Worm (Caenorhabditis elegans) whole organism, mixed stage, embryonic: ENCODE measurements around the gene acr-9.

Experiments
- M03D4.4 ChIP-seq: sonication (generic microtip); optimal IDR thresholded peaks from 2 replicates; lab custom pipeline; 2017; ENCODE audit warnings: mild to moderate bottlenecking, missing genetic modification characterization, missing compliant biosample characterization
- bed-3 ChIP-seq: fragments of 200-800 bp; sonication (Bioruptor generic); optimal IDR thresholded peaks from 3 replicates; lab custom pipeline; 2018; ENCODE audit warnings: mild to moderate bottlenecking, missing genetic modification characterization, moderate library complexity, missing compliant biosample characterization
- blmp-1 ChIP-seq: fragments of 150-350 bp; optimal IDR thresholded peaks from 2 replicates; lab custom pipeline; 2014; ENCODE audit warnings: missing biosample characterization, missing genetic modification characterization
- ceh-39 ChIP-seq: fragments of 150-350 bp; optimal IDR thresholded peaks from 2 replicates; lab custom pipeline; 2014; ENCODE audit warnings: missing biosample characterization, missing genetic modification characterization
- ceh-43 ChIP-seq: fragments of 200-800 bp; sonication (Bioruptor generic); optimal IDR thresholded peaks from 2 replicates; lab custom pipeline; 2018; ENCODE audit warnings: mild to moderate bottlenecking, missing genetic modification characterization, moderate library complexity, missing compliant biosample characterization
- ces-1 ChIP-seq: fragments of 150-350 bp; optimal IDR thresholded peaks from 2 replicates; lab custom pipeline; 2014; ENCODE audit warnings: missing biosample characterization, missing genetic modification reagents, missing genetic modification characterization
- cnd-1 ChIP-seq: fragments of 200-800 bp; sonication (Bioruptor generic); optimal IDR thresholded peaks from 2 replicates; lab custom pipeline; 2018; ENCODE audit warnings: mild to moderate bottlenecking, missing genetic modification characterization, missing compliant biosample characterization
- drap-1 ChIP-seq: fragments of 200-800 bp; sonication (Bioruptor generic); optimal IDR thresholded peaks from 3 replicates; lab custom pipeline; 2018; ENCODE audit warnings: mild to moderate bottlenecking, missing genetic modification characterization, missing compliant biosample characterization
- elt-1 ChIP-seq: sonication (generic microtip); optimal IDR thresholded peaks from 2 replicates; lab custom pipeline; 2017; ENCODE audit warnings: missing genetic modification characterization, mild to moderate bottlenecking, missing compliant biosample characterization, antibody characterized with exemption, moderate library complexity, borderline replicate concordance; ENCODE audit not compliant: insufficient read depth
- elt-3 ChIP-seq: fragments of 150-350 bp; optimal IDR thresholded peaks from 2 replicates; lab custom pipeline; 2014; ENCODE audit warnings: missing biosample characterization, missing genetic modification characterization
- flh-1 ChIP-seq: fragments of 200-800 bp; sonication (Bioruptor generic); optimal IDR thresholded peaks from 2 replicates; lab custom pipeline; 2018; ENCODE audit warnings: mild to moderate bottlenecking, missing genetic modification characterization, moderate library complexity, missing compliant biosample characterization
- ham-2 ChIP-seq: fragments of 200-800 bp; sonication (Bioruptor generic); optimal IDR thresholded peaks from 2 replicates; lab custom pipeline; 2018; ENCODE audit warnings: mild to moderate bottlenecking, missing genetic modification characterization, missing compliant biosample characterization
- hlh-1 ChIP-seq: fragments of 150-350 bp; optimal IDR thresholded peaks from 2 replicates; lab custom pipeline; 2014; ENCODE audit warnings: missing biosample characterization, missing genetic modification reagents, missing genetic modification characterization
- lin-13 ChIP-seq: fragments of 150-350 bp; optimal IDR thresholded peaks from 2 replicates; lab custom pipeline; 2014; ENCODE audit warnings: missing biosample characterization, missing genetic modification characterization
- lin-32 ChIP-seq: fragments of 200-800 bp; sonication (Bioruptor generic); optimal IDR thresholded peaks from 2 replicates; lab custom pipeline; 2018; ENCODE audit warnings: mild to moderate bottlenecking, missing genetic modification characterization, missing compliant biosample characterization
- lsy-2 ChIP-seq: fragments of 150-350 bp; optimal IDR thresholded peaks from 2 replicates; lab custom pipeline; 2014; ENCODE audit warnings: missing biosample characterization, missing genetic modification characterization
- mab-5 ChIP-seq: fragments of 150-350 bp; optimal IDR thresholded peaks from 2 replicates; lab custom pipeline; 2014; ENCODE audit warnings: missing biosample characterization, missing genetic modification characterization
- mep-1 ChIP-seq: fragments of 150-350 bp; optimal IDR thresholded peaks from 2 replicates; lab custom pipeline; 2017; ENCODE audit warnings: missing biosample characterization, missing genetic modification reagents, missing genetic modification characterization, inconsistent platforms
- mls-2 ChIP-seq: sonication (generic microtip); optimal IDR thresholded peaks from 2 replicates; lab custom pipeline; 2016; ENCODE audit warnings: mild to moderate bottlenecking, missing genetic modification characterization, moderate library complexity, missing compliant biosample characterization
- nhr-12 ChIP-seq: fragments of 150-350 bp; optimal IDR thresholded peaks from 2 replicates; lab custom pipeline; 2014; ENCODE audit warnings: missing biosample characterization, missing genetic modification characterization
- nhr-2 ChIP-seq: fragments of 150-350 bp; optimal IDR thresholded peaks from 2 replicates; lab custom pipeline; 2014; ENCODE audit warnings: missing biosample characterization, missing genetic modification characterization
- nhr-237 ChIP-seq: fragments of 150-350 bp; optimal IDR thresholded peaks from 2 replicates; lab custom pipeline; 2014; ENCODE audit warnings: missing biosample characterization, missing genetic modification characterization
- nhr-28 ChIP-seq: fragments of 150-350 bp; optimal IDR thresholded peaks from 2 replicates; lab custom pipeline; 2014; ENCODE audit warnings: missing biosample characterization, missing genetic modification characterization
- nhr-76 ChIP-seq: sonication (generic microtip); optimal IDR thresholded peaks from 2 replicates; lab custom pipeline; 2017; ENCODE audit warnings: missing biosample characterization, missing genetic modification characterization
- pha-4 ChIP-seq: fragments of 150-350 bp; optimal IDR thresholded peaks from 2 replicates; lab custom pipeline; 2018; ENCODE audit warnings: missing biosample characterization, missing genetic modification reagents, missing genetic modification characterization
- sem-2 ChIP-seq: fragments of 200-800 bp; sonication (Bioruptor generic); optimal IDR thresholded peaks from 2 replicates; lab custom pipeline; 2018; ENCODE audit warnings: mild to moderate bottlenecking, missing genetic modification characterization, missing compliant biosample characterization
- snpc-4 ChIP-seq: fragments of 150-350 bp; optimal IDR thresholded peaks from 2 replicates; lab custom pipeline; 2014; ENCODE audit warnings: missing biosample characterization, missing genetic modification characterization
- sptf-1 ChIP-seq: sonication (generic microtip); optimal IDR thresholded peaks from 2 replicates; lab custom pipeline; 2017; ENCODE audit warnings: mild to moderate bottlenecking, missing genetic modification characterization, moderate library complexity, missing compliant biosample characterization
- tbx-8 ChIP-seq: fragments of 200-800 bp; sonication (Bioruptor generic); optimal IDR thresholded peaks from 2 replicates; lab custom pipeline; 2018; ENCODE audit warnings: mild to moderate bottlenecking, missing genetic modification characterization, moderate library complexity, missing compliant biosample characterization
- unc-120 ChIP-seq: sonication (generic microtip); optimal IDR thresholded peaks from 2 replicates; lab custom pipeline; 2017; ENCODE audit warnings: missing genetic modification characterization, missing compliant biosample characterization; ENCODE audit not compliant: poor library complexity, severe bottlenecking
- unc-39 ChIP-seq: fragments of 150-350 bp; optimal IDR thresholded peaks from 2 replicates; lab custom pipeline; 2014; ENCODE audit warnings: missing biosample characterization, missing genetic modification characterization
- unc-62 ChIP-seq: fragments of 150-350 bp; optimal IDR thresholded peaks from 2 replicates; lab custom pipeline; 2014; ENCODE audit warnings: missing biosample characterization, missing genetic modification reagents, missing genetic modification characterization
- zip-8 ChIP-seq: fragments of 150-350 bp; optimal IDR thresholded peaks from 2 replicates; lab custom pipeline; 2014; ENCODE audit warnings: missing biosample characterization, missing genetic modification characterization
- ztf-11 ChIP-seq: fragments of 150-350 bp; optimal IDR thresholded peaks from 2 replicates; lab custom pipeline; 2014; ENCODE audit warnings: missing biosample characterization, missing genetic modification characterization

acr-9 gene

ce11 chrX:13646798-13647197 lies at the start of gene acr-9:
acr-9 (minus strand) TSS chrX:13646898.
- TF ChIP-seq bed-3 (GFP tag; lab: Kevin White, UChicago) (no peak), nhr-76 (tag; lab: Kevin White, UChicago) (no peak), unc-39 (tag; lab: Kevin White, UChicago) (no peak), lin-13 (tag; lab: Kevin White, UChicago) (no peak), ces-1 (GFP tag; lab: Kevin White, UChicago) (no peak), M03D4.4 (tag; lab: Kevin White, UChicago) (no peak), ceh-43 (GFP tag; lab: Kevin White, UChicago) (no peak), unc-120 (no peak), ham-2 (GFP tag; lab: Kevin White, UChicago) (no peak), blmp-1 (no peak), nhr-2 (tag; lab: Kevin White, UChicago) (no peak), mls-2 (tag; lab: Kevin White, UChicago) (no peak), flh-1 (no peak), pha-4 (tag; lab: Kevin White, UChicago) (no peak), elt-1 (tag; lab: Kevin White, UChicago) (no peak), lin-32 (GFP tag; lab: Kevin White, UChicago) (no peak)

DNA sequence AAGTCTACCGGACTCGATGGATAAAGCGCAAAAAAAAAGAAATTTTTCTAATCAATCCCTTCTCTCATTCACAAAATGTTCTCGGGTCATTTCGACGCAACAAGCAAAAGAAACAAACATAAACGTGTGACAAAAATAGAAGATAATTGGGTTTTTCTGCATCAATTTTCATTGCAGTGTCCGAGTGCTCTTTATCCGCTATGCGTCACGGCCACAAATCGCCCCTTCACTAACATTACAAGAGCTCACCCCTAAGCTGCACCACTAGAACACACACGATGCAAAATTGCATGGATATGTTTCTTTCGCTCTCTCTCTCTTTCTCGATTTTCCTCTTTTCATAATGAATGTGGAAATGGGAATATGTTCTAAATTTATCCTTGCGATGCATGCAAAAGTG lies 49.5 kb upstream of the acr-9 start:
- peak; percentile 50 for TF ChIP-seq ces-1 (GFP tag; lab: Kevin White, UChicago)
- no peak for TF ChIP-seq unc-120
- no peak for TF ChIP-seq flh-1

DNA sequence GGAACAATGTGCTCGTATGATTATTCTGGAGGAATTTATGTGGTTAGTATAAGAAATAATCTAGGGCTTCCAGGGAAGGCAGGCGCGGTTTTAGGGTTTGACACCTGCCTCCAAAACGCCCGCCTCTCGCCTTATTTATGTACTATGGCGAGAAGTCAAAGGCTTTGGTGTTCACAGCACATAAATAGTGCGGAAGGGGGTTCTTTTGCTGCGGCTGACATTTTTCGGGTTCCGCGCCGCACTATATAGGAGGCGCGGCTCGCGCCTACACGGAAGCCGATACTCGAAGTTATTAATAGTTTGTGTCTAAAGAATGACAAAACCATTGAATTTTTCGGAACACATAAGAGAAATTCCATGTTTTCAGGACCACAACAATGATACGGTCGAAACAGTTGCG lies 43.6 kb upstream of the acr-9 start:
- no peak for TF ChIP-seq zip-8
- TF ChIP-seq cnd-1 (tag; lab: Kevin White, UChicago), result no peak
- no peak for TF ChIP-seq elt-3 (tag; lab: Kevin White, UChicago)
- TF ChIP-seq M03D4.4 (tag; lab: Kevin White, UChicago), result no peak
- no peak for TF ChIP-seq ham-2 (GFP tag; lab: Kevin White, UChicago)
- TF ChIP-seq ces-1 (GFP tag; lab: Kevin White, UChicago), result no peak
- no peak for TF ChIP-seq sptf-1
- TF ChIP-seq lin-13 (tag; lab: Kevin White, UChicago), result no peak
- TF ChIP-seq mls-2 (tag; lab: Kevin White, UChicago), result no peak

DNA sequence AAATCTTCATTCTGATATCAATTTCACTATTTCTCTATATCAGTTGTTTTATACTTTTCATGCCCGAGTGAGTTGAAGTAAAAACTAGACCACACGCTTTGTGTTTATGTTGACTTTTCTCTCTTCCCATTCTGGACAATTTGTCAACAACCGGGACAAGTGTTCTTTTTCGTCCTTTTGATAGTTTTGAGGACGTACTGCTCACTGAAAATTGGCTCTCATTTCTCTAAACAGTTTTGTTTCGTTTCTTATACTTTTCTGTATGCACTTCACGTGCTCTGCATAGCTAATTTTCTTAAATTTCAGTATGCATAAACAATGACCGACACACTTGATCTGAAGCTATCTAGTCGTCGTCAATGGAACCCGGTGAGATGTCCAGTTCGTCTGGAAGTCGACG lies 41.0 kb upstream of the acr-9 start, which contains the start of gene adm-2:
TSS of gene adm-2 (plus strand) at position 301 of the 400 bp plus-strand sequence.
- no peak for TF ChIP-seq lsy-2 (tag; lab: Kevin White, UChicago)
- no peak for TF ChIP-seq pha-4 (tag; lab: Kevin White, UChicago)
- no peak for TF ChIP-seq ceh-39 (tag; lab: Kevin White, UChicago)
- TF ChIP-seq mep-1, result no peak
- TF ChIP-seq lin-32 (GFP tag; lab: Kevin White, UChicago), result no peak
- no peak for TF ChIP-seq nhr-76 (tag; lab: Kevin White, UChicago)
- TF ChIP-seq sptf-1, result no peak
- no peak for TF ChIP-seq snpc-4 (tag; lab: Kevin White, UChicago)
- no peak for TF ChIP-seq sem-2
- no peak for TF ChIP-seq unc-120
- TF ChIP-seq elt-1 (tag; lab: Kevin White, UChicago), result no peak
- TF ChIP-seq, all 35 proteins: peak for 0

DNA sequence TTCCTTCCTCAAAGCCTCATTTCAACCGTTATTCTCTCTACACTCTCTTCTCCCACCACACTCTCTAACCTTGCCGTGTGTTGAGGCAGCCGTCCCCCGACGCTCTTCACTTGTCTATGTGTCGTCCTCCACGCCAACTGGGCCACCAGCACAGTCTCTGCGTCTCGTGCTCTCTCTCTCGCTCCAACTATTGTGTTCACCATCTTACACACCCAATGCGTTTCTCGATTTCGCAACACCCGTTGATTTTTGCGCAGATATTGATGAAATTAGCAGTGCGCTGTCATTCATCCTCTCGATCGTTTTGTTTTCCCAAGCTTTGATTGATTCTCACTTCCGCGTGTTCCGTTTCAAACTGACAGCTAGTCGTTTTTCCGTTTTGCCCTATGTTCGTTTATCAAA lies 40.4 kb upstream of the acr-9 start:
- TF ChIP-seq unc-62 (GFP tag; lab: Kevin White, UChicago) (peak; percentile 91), tbx-8 (GFP tag; lab: Kevin White, UChicago) (no peak), unc-120 (peak; percentile 72), mab-5 (tag; lab: Kevin White, UChicago) (no peak), ham-2 (GFP tag; lab: Kevin White, UChicago) (peak; percentile 41), nhr-237 (peak; percentile 8), sptf-1 (peak; percentile 25), lin-13 (tag; lab: Kevin White, UChicago) (peak; percentile 28), ztf-11 (peak; percentile 49), drap-1 (GFP tag; lab: Kevin White, UChicago) (peak; percentile 12), zip-8 (no peak), nhr-12 (tag; lab: Kevin White, UChicago) (no peak), cnd-1 (tag; lab: Kevin White, UChicago) (no peak), nhr-28 (no peak), sem-2 (no peak), hlh-1 (tag; lab: Kevin White, UChicago) (peak; percentile 90), lin-32 (GFP tag; lab: Kevin White, UChicago) (peak; percentile 11), M03D4.4 (tag; lab: Kevin White, UChicago) (no peak), nhr-76 (tag; lab: Kevin White, UChicago) (peak; percentile 30), ces-1 (GFP tag; lab: Kevin White, UChicago) (peak; percentile 81), lsy-2 (tag; lab: Kevin White, UChicago) (peak; percentile 18)
